Worm (Caenorhabditis elegans): ENCODE results near the gene Y53F4B.5.

DNA sequence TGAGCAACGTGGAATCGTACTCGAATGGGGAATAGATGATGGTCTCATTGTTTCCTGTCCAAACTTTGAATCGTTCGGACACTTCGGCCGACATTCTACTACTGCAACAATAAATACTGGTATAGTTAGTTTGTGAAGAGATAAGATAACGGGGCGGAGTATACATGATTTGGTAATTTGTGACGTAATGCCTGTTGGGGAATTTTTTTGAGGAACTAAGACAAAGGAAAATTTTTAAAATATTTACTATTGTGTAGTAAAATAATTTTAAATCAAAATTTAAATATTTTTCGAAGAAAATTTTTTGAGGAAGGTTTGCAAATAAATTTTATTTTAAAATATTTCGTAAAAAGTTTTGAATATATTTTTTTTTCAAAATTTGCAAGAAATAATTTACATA is 19.8 kb downstream of the Y53F4B.5 start, which contains the start of gene elo-9:
- TF ChIP-seq ets-7 (tag; optimal IDR thresholded peaks at IDR 0.05), result no peak
- TF ChIP-seq B0310.2 (tag; optimal IDR thresholded peaks at IDR 0.05), result no peak

Measured in whole organism, early embryonic.